Fruit fly (Drosophila melanogaster): Measurements from ENCODE around the gene CG4287.

The CG4287 gene

DNA sequence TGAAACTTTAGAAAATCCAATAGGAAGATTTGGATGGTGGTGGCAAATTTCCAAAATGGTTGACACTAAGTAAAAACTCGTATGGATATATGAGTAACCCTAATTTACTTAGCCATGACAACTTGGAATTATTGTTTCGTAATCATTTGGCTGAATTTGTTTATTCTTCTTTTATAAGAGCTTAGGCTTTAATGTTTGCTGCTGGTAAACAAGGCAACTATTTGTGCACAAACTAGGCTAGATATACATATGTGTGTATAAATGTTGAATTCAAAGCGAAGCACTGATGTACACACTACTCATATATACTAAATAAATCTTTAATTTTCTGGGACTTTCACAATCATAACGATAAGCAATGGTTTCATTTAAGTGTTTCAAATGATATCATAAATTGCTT, 42.3 kb upstream of the CG4287 start (continued):
- TF ChIP-seq CG4617 (GFP tag; optimal IDR thresholded peaks at IDR 0.05; ENCODE audit: borderline replicate concordance): no peak
- no peak for TF ChIP-seq NK7.1 (GFP tag; optimal IDR thresholded peaks at IDR 0.05)
- TF ChIP-seq Sox100B (GFP tag; optimal IDR thresholded peaks at IDR 0.05): peak; percentile 57
- TF ChIP-seq ap (GFP tag; IDR thresholded peaks at IDR 0.05): no peak
- TF ChIP-seq klu (GFP tag; IDR thresholded peaks at IDR 0.05): no peak
- TF ChIP-seq Bdp1 (GFP tag; optimal IDR thresholded peaks at IDR 0.05): no peak
- TF ChIP-seq CG3065 (GFP tag; optimal IDR thresholded peaks at IDR 0.05): no peak
- no peak for TF ChIP-seq luna (GFP tag; optimal IDR thresholded peaks at IDR 0.05)
- TF ChIP-seq crc (GFP tag; optimal IDR thresholded peaks at IDR 0.05): peak; percentile 19
- TF ChIP-seq CG7839 (tag; optimal IDR thresholded peaks at IDR 0.05): peak; percentile 52
- no peak for TF ChIP-seq sc (optimal IDR thresholded peaks at IDR 0.05)
- peak; percentile 42 for TF ChIP-seq sc (GFP tag; optimal IDR thresholded peaks at IDR 0.05)
- TF ChIP-seq gsb (GFP tag; IDR thresholded peaks at IDR 0.05): no peak
- peak; percentile 52 for TF ChIP-seq CG1603 (tag; optimal IDR thresholded peaks at IDR 0.05)
- TF ChIP-seq slou (GFP tag; optimal IDR thresholded peaks at IDR 0.05): peak; percentile 29
- peak; percentile 32 for TF ChIP-seq CG18262 (tag; optimal IDR thresholded peaks at IDR 0.05)
- TF ChIP-seq cas (GFP tag; IDR thresholded peaks at IDR 0.05): no peak
- no peak for TF ChIP-seq NC2β (GFP tag; optimal IDR thresholded peaks at IDR 0.05)
- TF ChIP-seq slp2 (GFP tag; optimal IDR thresholded peaks at IDR 0.05): no peak
- no peak for TF ChIP-seq tll (GFP tag; optimal IDR thresholded peaks at IDR 0.05)
- no peak for TF ChIP-seq Trl (optimal IDR thresholded peaks at IDR 0.05)
- peak; percentile 20 for TF ChIP-seq Trl (GFP tag; optimal IDR thresholded peaks at IDR 0.05)
- TF ChIP-seq CG4707 (GFP tag; optimal IDR thresholded peaks at IDR 0.05): peak; percentile 47
- TF ChIP-seq CG4328 (GFP tag; optimal IDR thresholded peaks at IDR 0.05): peak; percentile 62
- no peak for TF ChIP-seq dysf (GFP tag; IDR thresholded peaks at IDR 0.05)
- TF ChIP-seq fd96Cb (tag; optimal IDR thresholded peaks at IDR 0.05): peak; percentile 20
- peak; percentile 25 for TF ChIP-seq CG7556 (GFP tag; optimal IDR thresholded peaks at IDR 0.05)
- TF ChIP-seq chinmo (GFP tag; IDR thresholded peaks at IDR 0.05; ENCODE audit: partially characterized antibody): no peak
- no peak for TF ChIP-seq repo (GFP tag; optimal IDR thresholded peaks at IDR 0.05)
- TF ChIP-seq Fer2 (tag; optimal IDR thresholded peaks at IDR 0.05): no peak
- peak; percentile 12 for TF ChIP-seq BtbVII (GFP tag; optimal IDR thresholded peaks at IDR 0.05)
- TF ChIP-seq CG33213 (GFP tag; optimal IDR thresholded peaks at IDR 0.05): peak; percentile 29

DNA sequence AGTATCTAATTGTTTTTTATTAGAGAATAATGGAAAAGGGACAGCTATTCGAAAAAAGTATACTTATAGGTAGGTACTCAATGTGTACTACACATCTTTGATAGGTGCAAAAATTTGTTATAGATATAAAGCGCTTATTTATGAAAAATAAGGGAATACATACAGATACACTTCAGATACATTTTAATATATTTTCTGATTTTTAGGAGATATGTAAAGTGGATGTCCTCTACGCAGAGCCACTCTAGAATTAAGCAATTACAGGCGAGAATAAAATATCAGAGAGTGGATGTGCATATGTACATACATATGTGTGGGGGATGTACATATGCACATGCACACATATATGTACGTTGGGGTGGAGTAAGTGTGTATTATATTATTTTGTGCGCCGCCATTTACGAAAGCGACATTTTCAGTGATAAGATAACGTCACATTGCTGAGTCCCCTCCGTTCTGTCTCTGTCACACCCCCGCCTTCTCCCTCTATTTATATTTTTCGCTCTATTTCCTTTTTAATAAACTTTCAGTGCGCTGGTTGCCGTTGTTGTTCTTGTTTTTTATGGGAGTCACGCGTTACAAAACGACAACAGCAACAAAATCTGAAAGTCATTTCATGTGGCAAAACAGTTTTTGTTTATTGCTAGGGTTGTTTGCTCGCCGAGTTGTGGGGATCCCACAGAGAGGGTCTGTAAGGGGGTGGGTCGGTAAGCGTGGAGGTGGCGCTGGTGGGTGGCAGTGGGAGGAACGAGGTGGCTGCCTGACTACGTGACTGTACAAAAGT, 41.2 kb upstream of the CG4287 start:
- TF ChIP-seq chinmo (GFP tag; IDR thresholded peaks at IDR 0.05; ENCODE audit: partially characterized antibody): peak; percentile 75; the same call in 2 of the 4 replicates
- no peak for TF ChIP-seq NK7.1 (GFP tag; optimal IDR thresholded peaks at IDR 0.05)
- peak; percentile 82 for TF ChIP-seq lab (GFP tag; optimal IDR thresholded peaks at IDR 0.05)
- peak; percentile 45 for TF ChIP-seq CG9727 (GFP tag; optimal IDR thresholded peaks at IDR 0.05)
- peak; percentile 66 for TF ChIP-seq caup (GFP tag; optimal IDR thresholded peaks at IDR 0.05; ENCODE audit: severe bottlenecking)
- TF ChIP-seq gro (GFP tag; optimal IDR thresholded peaks at IDR 0.05): peak; percentile 55
- peak; percentile 51; the same call in 1 of the 2 replicates for TF ChIP-seq ham (GFP tag; IDR thresholded peaks at IDR 0.05)
- TF ChIP-seq CG17385 (GFP tag; optimal IDR thresholded peaks at IDR 0.05): peak; percentile 10
- TF ChIP-seq CG6254 (GFP tag; optimal IDR thresholded peaks at IDR 0.05): peak; percentile 4
- TF ChIP-seq CG17568 (GFP tag; optimal IDR thresholded peaks at IDR 0.05): peak; percentile 51
- TF ChIP-seq Deaf1 (tag; optimal IDR thresholded peaks at IDR 0.05): peak; percentile 66
- no peak for TF ChIP-seq Usf (GFP tag; optimal IDR thresholded peaks at IDR 0.05)
- peak; percentile 32; the same call in 1 of the 2 replicates for TF ChIP-seq Bgb (GFP tag; IDR thresholded peaks at IDR 0.05; ENCODE audit: partially characterized antibody)
- TF ChIP-seq ci (GFP tag; IDR thresholded peaks at IDR 0.05): 0 out of 3 replicates have a peak, but pooled peaks have one; percentile 16
- TF ChIP-seq CG7987 (GFP tag; optimal IDR thresholded peaks at IDR 0.05): peak; percentile 65
- TF ChIP-seq gcm2 (GFP tag; optimal IDR thresholded peaks at IDR 0.05): peak; percentile 8
- peak; percentile 48 for TF ChIP-seq Nf-YB (GFP tag; optimal IDR thresholded peaks at IDR 0.05)
- TF ChIP-seq insv (GFP tag; optimal IDR thresholded peaks at IDR 0.05): peak in 1 of 2 experiments; percentile 6
- TF ChIP-seq ATbp (GFP tag; optimal IDR thresholded peaks at IDR 0.05): peak; percentile 1
- no peak for TF ChIP-seq PHDP (tag; optimal IDR thresholded peaks at IDR 0.05)
